Worm (Caenorhabditis elegans) whole organism, L4/young adult: ENCODE data around the gene srw-60.

Source experiments
- dao-5 ChIP-seq: sonication (generic microtip); optimal IDR thresholded peaks from 2 replicates; lab custom pipeline; 2016; ENCODE audit warnings: missing genotype, missing genetic modification characterization, moderate library complexity, missing compliant biosample characterization
- him-1 ChIP-seq: sonication (generic microtip); optimal IDR thresholded peaks from 2 replicates; lab custom pipeline; 2016; ENCODE audit warnings: missing genotype, missing genetic modification reagents, missing genetic modification characterization, missing compliant biosample characterization

DNA sequence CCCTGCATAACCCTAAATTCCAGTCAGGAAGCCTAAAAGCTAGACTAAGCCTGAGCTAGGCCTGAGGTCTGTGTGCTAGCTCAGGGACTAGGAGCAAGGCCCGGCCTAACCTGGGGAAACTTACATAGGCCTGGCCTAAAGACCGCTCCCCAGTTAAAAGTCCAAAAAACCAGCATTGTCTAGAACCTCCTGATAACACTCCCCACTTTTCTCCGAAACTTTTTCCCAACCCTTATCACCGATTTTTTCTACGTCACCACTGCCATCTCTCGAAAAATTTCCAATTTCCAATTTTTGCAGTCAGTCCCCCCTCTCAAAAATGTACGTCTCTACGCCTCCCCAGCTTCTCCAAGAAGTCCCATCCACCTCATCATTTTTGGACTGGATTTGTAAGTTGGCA, 34.8 kb upstream of the srw-60 start, which contains the start of gene ZK355.2:
- TF ChIP-seq him-1 (tag; lab: Kevin White, UChicago) (no peak), dao-5 (tag; lab: Kevin White, UChicago) (no peak)
